Fruit fly (Drosophila melanogaster): ENCODE data around the gene Klp98A.

Klp98A gene

DNA sequence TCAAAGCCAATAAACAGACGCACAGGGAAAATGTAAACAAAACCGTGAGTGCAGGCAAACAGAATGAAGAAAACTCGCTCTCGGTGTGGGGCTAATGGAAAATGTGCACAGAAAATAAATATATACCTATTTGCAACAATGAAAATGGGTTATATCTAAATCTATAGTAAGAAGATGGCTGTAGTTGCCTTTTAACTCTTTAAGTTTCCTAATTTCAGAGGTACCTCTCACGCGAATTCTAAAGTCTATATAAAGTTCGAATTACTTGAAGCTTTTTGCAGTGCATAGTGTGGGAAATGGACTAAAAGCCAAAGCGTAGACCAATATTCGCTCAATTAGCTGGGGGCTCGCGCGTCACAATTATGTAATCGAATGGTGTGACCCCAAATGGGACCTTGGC is 4.0 kb downstream of the Klp98A start (continued):
- TF ChIP-seq Atf3 (GFP tag; optimal IDR thresholded peaks at IDR 0.05) (peak; percentile 63), Stat92E (GFP tag; optimal IDR thresholded peaks at IDR 0.05) (no peak), Adf1 (GFP tag; IDR thresholded peaks at IDR 0.05) (peak; percentile 37), bigmax (GFP tag; optimal IDR thresholded peaks at IDR 0.05) (no peak), btn (GFP tag; optimal IDR thresholded peaks at IDR 0.05) (peak; percentile 8), sr (GFP tag; IDR thresholded peaks at IDR 0.05) (peak; percentile 55; the same call in 1 of the 3 replicates), vnd (GFP tag; IDR thresholded peaks at IDR 0.05; ENCODE audit: partially characterized antibody) (no peak), al (GFP tag; IDR thresholded peaks at IDR 0.05) (peak; percentile 44; the same call in 1 of the 2 replicates), pho (GFP tag; optimal IDR thresholded peaks at IDR 0.05) (peak; percentile 51), shn (GFP tag; optimal IDR thresholded peaks at IDR 0.05) (peak; percentile 56), Hey (tag; optimal IDR thresholded peaks at IDR 0.05) (peak; percentile 19), Pdp1 (GFP tag; optimal IDR thresholded peaks at IDR 0.05) (peak; percentile 73 to 81), yki (optimal IDR thresholded peaks at IDR 0.05) (no peak), odd (GFP tag; optimal IDR thresholded peaks at IDR 0.05) (peak; percentile 66), Ada2b (GFP tag; IDR thresholded peaks at IDR 0.05) (peak; percentile 76), slou (GFP tag; optimal IDR thresholded peaks at IDR 0.05) (peak; percentile 11), Myb (GFP tag; optimal IDR thresholded peaks at IDR 0.05) (peak; percentile 42), CG10209 (GFP tag; optimal IDR thresholded peaks at IDR 0.05) (peak; percentile 74), Deaf1 (tag; optimal IDR thresholded peaks at IDR 0.05) (no peak), Lhr (GFP tag; optimal IDR thresholded peaks at IDR 0.05) (peak; percentile 53), HLH4C (GFP tag; IDR thresholded peaks at IDR 0.05; ENCODE audit: partially characterized antibody) (no peak), CG1233 (GFP tag; optimal IDR thresholded peaks at IDR 0.05) (peak; percentile 69), Oaz (GFP tag; IDR thresholded peaks at IDR 0.05) (peak; percentile 40; the same call in 1 of the 2 replicates), CG31224 (GFP tag; IDR thresholded peaks at IDR 0.05) (peak; percentile 66), nerfin-2 (GFP tag; IDR thresholded peaks at IDR 0.05; ENCODE audit: partially characterized antibody) (no peak), HmgD (GFP tag; optimal IDR thresholded peaks at IDR 0.05) (peak; percentile 7), Oli (tag; optimal IDR thresholded peaks at IDR 0.05) (peak; percentile 88), Gug (GFP tag; IDR thresholded peaks at IDR 0.05) (peak; percentile 74), hth (optimal IDR thresholded peaks at IDR 0.05) (no peak), CkIIα-i1 (GFP tag; IDR thresholded peaks at IDR 0.05) (0 out of 2 replicates have a peak, but pooled peaks have one; percentile 11), tio (GFP tag; optimal IDR thresholded peaks at IDR 0.05) (peak; percentile 68), CG17328 (GFP tag; IDR thresholded peaks at IDR 0.05) (peak; percentile 84), lab (GFP tag; optimal IDR thresholded peaks at IDR 0.05) (peak; percentile 85), dmrt11E (tag; optimal IDR thresholded peaks at IDR 0.05) (peak; percentile 85), CG17385 (GFP tag; optimal IDR thresholded peaks at IDR 0.05) (peak; percentile 75), CG17612 (GFP tag; IDR thresholded peaks at IDR 0.05) (peak; percentile 51; the same call in 1 of the 2 replicates), lov (optimal IDR thresholded peaks at IDR 0.05) (no peak), lov (GFP tag; IDR thresholded peaks at IDR 0.05) (peak; percentile 84), corto (GFP tag; optimal IDR thresholded peaks at IDR 0.05) (no peak), CG16813 (GFP tag; IDR thresholded peaks at IDR 0.05; ENCODE audit: partially characterized antibody) (no peak), lmd (GFP tag; IDR thresholded peaks at IDR 0.05) (peak; percentile 84), gcm2 (GFP tag; optimal IDR thresholded peaks at IDR 0.05) (peak; percentile 48), ftz-f1 (GFP tag; optimal IDR thresholded peaks at IDR 0.05) (no peak), CG11695 (GFP tag; IDR thresholded peaks at IDR 0.05) (peak; percentile 79; the same call in 2 of the 3 replicates), E2f2 (GFP tag; IDR thresholded peaks at IDR 0.05) (peak; percentile 54), ems (GFP tag; optimal IDR thresholded peaks at IDR 0.05) (no peak), CG4328 (GFP tag; optimal IDR thresholded peaks at IDR 0.05) (peak; percentile 31), Asciz (GFP tag; optimal IDR thresholded peaks at IDR 0.05) (peak; percentile 84), usp (GFP tag; optimal IDR thresholded peaks at IDR 0.05) (no peak), Six4 (GFP tag; optimal IDR thresholded peaks at IDR 0.05) (peak; percentile 75), disco-r (GFP tag; optimal IDR thresholded peaks at IDR 0.05) (peak; percentile 35)
